Worm (Caenorhabditis elegans) whole organism, L4 larva: ENCODE measurements around the gene gur-5.

Experiments used
- F10B5.3 ChIP-seq: sonication (generic microtip); optimal IDR thresholded peaks from 2 replicates; lab custom pipeline; 2016; ENCODE audit warnings: mild to moderate bottlenecking, missing genetic modification characterization, missing compliant biosample characterization
- F44E2.7 ChIP-seq: fragments of 200-800 bp; sonication (Bioruptor generic); IDR thresholded peaks from 2 replicates; pipeline ENCODE4 v2.1.2; 2022; ENCODE audit warnings: missing genetic modification characterization, missing compliant biosample characterization
- R02D3.7 ChIP-seq: fragments of 150-350 bp; sonication (generic microtip); optimal IDR thresholded peaks from 3 replicates; lab custom pipeline; 2014; ENCODE audit warnings: missing biosample characterization, missing genetic modification characterization
- Y105C5A.15 ChIP-seq: fragments of 200-800 bp; sonication (Bioruptor generic); IDR thresholded peaks from 2 replicates; pipeline ENCODE4 v1.3.6; 2022; ENCODE audit warnings: missing genetic modification characterization, missing compliant biosample characterization
- Y75B8A.6 ChIP-seq: fragments of 200-800 bp; sonication (Bioruptor generic); IDR thresholded peaks from 2 replicates; pipeline ENCODE4 v1.3.6; 2022; ENCODE audit warnings: missing genetic modification reagents, missing genetic modification characterization, missing compliant biosample characterization
- ZK337.2 ChIP-seq: fragments of 200-800 bp; sonication (Bioruptor generic); IDR thresholded peaks from 2 replicates; pipeline ENCODE4 v1.3.6; 2022; ENCODE audit warnings: missing genetic modification reagents, missing genetic modification characterization, missing compliant biosample characterization
- aly-2 ChIP-seq: sonication (generic microtip); optimal IDR thresholded peaks from 2 replicates; lab custom pipeline; 2018; ENCODE audit warnings: missing biosample characterization, missing genetic modification characterization
- ceh-20 ChIP-seq: fragments of 200-800 bp; sonication (Bioruptor generic); IDR thresholded peaks from 2 replicates; pipeline ENCODE4 v1.3.6; 2022; ENCODE audit warnings: missing genetic modification reagents, missing genetic modification characterization, missing compliant biosample characterization
- ceh-28 ChIP-seq: fragments of 150-350 bp; optimal IDR thresholded peaks from 2 replicates; lab custom pipeline; 2014; ENCODE audit warnings: missing biosample characterization, missing genetic modification reagents, missing genetic modification characterization
- ceh-62 ChIP-seq: sonication (generic microtip); optimal IDR thresholded peaks from 2 replicates; lab custom pipeline; 2017; ENCODE audit warnings: missing biosample characterization, missing genetic modification characterization
- ceh-82 ChIP-seq: sonication (generic microtip); optimal IDR thresholded peaks from 2 replicates; lab custom pipeline; 2017; ENCODE audit warnings: missing biosample characterization, missing genetic modification characterization
- cey-2 ChIP-seq: sonication (generic microtip); optimal IDR thresholded peaks from 3 replicates; lab custom pipeline; 2017; ENCODE audit warnings: missing genetic modification characterization, mild to moderate bottlenecking, missing compliant biosample characterization, antibody characterized with exemption, borderline replicate concordance; ENCODE audit not compliant: insufficient read depth
- ctbp-1 ChIP-seq: fragments of 200-800 bp; sonication (Bioruptor generic); IDR thresholded peaks from 2 replicates; pipeline ENCODE4 v1.3.6; 2022; ENCODE audit warnings: missing genetic modification reagents, missing genetic modification characterization, missing compliant biosample characterization
- daf-16 ChIP-seq, 3 experiments: sonication (generic microtip); optimal IDR thresholded peaks; 2 replicates each; lab custom pipeline; 2016 to 2017; ENCODE audit warnings: missing genetic modification characterization in 3 of 3, missing genetic modification reagents in 3 of 3, mild to moderate bottlenecking in 2 of 3, missing compliant biosample characterization in 2 of 3, missing biosample characterization in 1 of 3, moderate library complexity in 1 of 3
- daf-19 ChIP-seq: fragments of 200-800 bp; sonication (Bioruptor generic); conservative IDR thresholded peaks from 2 replicates; pipeline ENCODE4 v1.3.6; 2022; ENCODE audit warnings: missing genetic modification characterization, missing compliant biosample characterization
- dpl-1 ChIP-seq: fragments of 150-350 bp; optimal IDR thresholded peaks from 2 replicates; lab custom pipeline; 2014; ENCODE audit warnings: missing biosample characterization, missing genetic modification reagents, missing genetic modification characterization
- fkh-10 ChIP-seq: fragments of 150-350 bp; optimal IDR thresholded peaks from 2 replicates; lab custom pipeline; 2014; ENCODE audit warnings: missing biosample characterization, missing genetic modification reagents, missing genetic modification characterization
- gei-8 ChIP-seq: fragments of 200-800 bp; sonication (Bioruptor generic); optimal IDR thresholded peaks from 2 replicates; lab custom pipeline; 2018; ENCODE audit warnings: mild to moderate bottlenecking, missing genetic modification characterization, missing compliant biosample characterization
- hlh-11 ChIP-seq: fragments of 200-800 bp; sonication (Bioruptor generic); optimal IDR thresholded peaks from 2 replicates; lab custom pipeline; 2018; ENCODE audit warnings: mild to moderate bottlenecking, missing genetic modification characterization, missing compliant biosample characterization
- hlh-30 ChIP-seq: sonication (generic microtip); optimal IDR thresholded peaks from 2 replicates; lab custom pipeline; 2017; ENCODE audit warnings: antibody characterized with exemption, mild to moderate bottlenecking, missing genetic modification characterization, missing compliant biosample characterization; ENCODE audit not compliant: insufficient read depth
- hmg-1.1 ChIP-seq: fragments of 200-800 bp; sonication (Bioruptor generic); IDR thresholded peaks from 2 replicates; pipeline ENCODE4 v1.3.6; 2022; ENCODE audit warnings: missing genetic modification reagents, missing genetic modification characterization, missing compliant biosample characterization
- lin-1 ChIP-seq: fragments of 200-800 bp; sonication (Bioruptor generic); IDR thresholded peaks from 2 replicates; pipeline ENCODE4 v1.3.6; 2022; ENCODE audit warnings: missing genetic modification reagents, missing genetic modification characterization, missing compliant biosample characterization
- lin-13 ChIP-seq: fragments of 150-350 bp; optimal IDR thresholded peaks from 2 replicates; lab custom pipeline; 2014; ENCODE audit warnings: missing biosample characterization, missing genetic modification reagents, missing genetic modification characterization
- lin-15B ChIP-seq: fragments of 150-350 bp; sonication (generic microtip); optimal IDR thresholded peaks from 3 replicates; lab custom pipeline; 2014; ENCODE audit warnings: missing biosample characterization, missing genetic modification characterization
- lin-38 ChIP-seq: fragments of 200-800 bp; sonication (Bioruptor generic); IDR thresholded peaks from 2 replicates; pipeline ENCODE4 v1.3.6; 2022; ENCODE audit warnings: missing genetic modification reagents, missing genetic modification characterization, missing compliant biosample characterization
- lir-3 ChIP-seq: sonication (generic microtip); optimal IDR thresholded peaks from 2 replicates; lab custom pipeline; 2016; ENCODE audit warnings: mild to moderate bottlenecking, missing genetic modification characterization, missing compliant biosample characterization
- madf-5 ChIP-seq, 2 experiments: fragments of 200-800 bp; sonication (Bioruptor generic); IDR thresholded peaks; 2 replicates each; pipeline ENCODE4 v1.3.6; 2022; ENCODE audit warnings: missing compliant biosample characterization in 2 of 2, missing genetic modification characterization in 2 of 2
- madf-9 ChIP-seq: fragments of 200-800 bp; sonication (Bioruptor generic); conservative IDR thresholded peaks from 2 replicates; pipeline ENCODE4 v1.3.6; 2022; ENCODE audit warnings: missing genetic modification reagents, missing genetic modification characterization, missing compliant biosample characterization
- mdl-1 ChIP-seq, 2 experiments: fragments of 150-350 bp in 1 of 2; sonication (generic microtip) in 1 of 2; optimal IDR thresholded peaks; 2 replicates each; lab custom pipeline; 2014 to 2017; ENCODE audit warnings: missing biosample characterization in 2 of 2, missing genetic modification characterization in 2 of 2
- mep-1 ChIP-seq: fragments of 150-350 bp; sonication (generic microtip); optimal IDR thresholded peaks from 3 replicates; lab custom pipeline; 2014; ENCODE audit warnings: missing biosample characterization, missing genetic modification characterization
- nhr-25 ChIP-seq: sonication (generic microtip); optimal IDR thresholded peaks from 2 replicates; lab custom pipeline; 2017; ENCODE audit warnings: missing genetic modification characterization, mild to moderate bottlenecking, missing compliant biosample characterization, antibody characterized with exemption, moderate library complexity, borderline replicate concordance; ENCODE audit not compliant: insufficient read depth
- nhr-28 ChIP-seq: fragments of 150-350 bp; optimal IDR thresholded peaks from 2 replicates; lab custom pipeline; 2014; ENCODE audit warnings: missing biosample characterization, missing genetic modification characterization
- nhr-48 ChIP-seq: sonication (generic microtip); optimal IDR thresholded peaks from 2 replicates; lab custom pipeline; 2016; ENCODE audit warnings: mild to moderate bottlenecking, missing genetic modification characterization, missing compliant biosample characterization
- saeg-2 ChIP-seq: fragments of 200-800 bp; sonication (Bioruptor generic); IDR thresholded peaks from 2 replicates; pipeline ENCODE4 v1.3.6; 2022; ENCODE audit warnings: missing genetic modification reagents, missing genetic modification characterization, missing compliant biosample characterization
- sdz-12 ChIP-seq: fragments of 200-800 bp; sonication (Bioruptor generic); optimal IDR thresholded peaks from 2 replicates; lab custom pipeline; 2018; ENCODE audit warnings: mild to moderate bottlenecking, missing genetic modification characterization, missing compliant biosample characterization
- spr-1 ChIP-seq: sonication (generic microtip); optimal IDR thresholded peaks from 2 replicates; lab custom pipeline; 2016; ENCODE audit warnings: mild to moderate bottlenecking, missing genetic modification characterization, missing compliant biosample characterization
- unc-130 ChIP-seq: sonication (generic microtip); optimal IDR thresholded peaks from 2 replicates; lab custom pipeline; 2016; ENCODE audit warnings: missing genetic modification reagents, missing genetic modification characterization, missing compliant biosample characterization
- unc-62 ChIP-seq, 3 experiments: fragments of 150-350 bp in 1 of 3; sonication (generic microtip); optimal IDR thresholded peaks in 2 of 3; peaks in 1 of 3; 1 replicate in 1 of 3; 2 replicates in 2 of 3; lab custom pipeline; 2014 to 2017; ENCODE audit warnings: missing biosample characterization in 3 of 3, missing genetic modification characterization in 3 of 3, missing genetic modification reagents in 3 of 3, missing genotype in 1 of 3
- zfp-2 ChIP-seq: sonication (generic microtip); optimal IDR thresholded peaks from 2 replicates; lab custom pipeline; 2016; ENCODE audit warnings: mild to moderate bottlenecking, missing genetic modification characterization, missing compliant biosample characterization
- zip-11 ChIP-seq: fragments of 200-800 bp; sonication (Bioruptor generic); IDR thresholded peaks from 2 replicates; pipeline ENCODE4 v1.3.6; 2022; ENCODE audit warnings: missing genetic modification characterization, missing compliant biosample characterization
- ztf-11 ChIP-seq: fragments of 150-350 bp; optimal IDR thresholded peaks from 2 replicates; lab custom pipeline; 2014; ENCODE audit warnings: missing biosample characterization, missing genetic modification characterization
- ztf-7 ChIP-seq: fragments of 150-350 bp; optimal IDR thresholded peaks from 2 replicates; lab custom pipeline; 2014; ENCODE audit warnings: missing biosample characterization, missing genetic modification characterization

Gene gur-5

ce11 chrII:5336660-5337494 is 51.7 kb downstream of the gur-5 start (continued):
- TF ChIP-seq Y105C5A.15 (GFP tag; lab: Robert Waterston, UW): no peak
- TF ChIP-seq ceh-20 (GFP tag; lab: Robert Waterston, UW): peak; percentile 25; the same call in 1 of the 2 replicates
- TF ChIP-seq mep-1 (tag; lab: Kevin White, UChicago): peak; percentile 89
- TF ChIP-seq ZK337.2 (GFP tag; lab: Robert Waterston, UW): no peak
- no peak for TF ChIP-seq aly-2 (tag; lab: Kevin White, UChicago)
- TF ChIP-seq sdz-12 (GFP tag; lab: Kevin White, UChicago): peak; percentile 40
- peak; percentile 67 for TF ChIP-seq hlh-30 (tag; lab: Kevin White, UChicago)
- TF ChIP-seq ceh-82: no peak
- TF ChIP-seq F10B5.3: peak; percentile 60
- TF ChIP-seq lin-13 (GFP tag; lab: Kevin White, UChicago): peak; percentile 41
- no peak for TF ChIP-seq cey-2 (tag; lab: Kevin White, UChicago)
- no peak for TF ChIP-seq daf-19 (GFP tag; lab: Robert Waterston, UW)
- peak; percentile 39 for TF ChIP-seq nhr-25 (tag; lab: Kevin White, UChicago)
- TF ChIP-seq ztf-11 (tag; lab: Kevin White, UChicago): no peak
- peak; percentile 22 for TF ChIP-seq ztf-7 (tag; lab: Kevin White, UChicago)
- TF ChIP-seq unc-130 (GFP tag; lab: Kevin White, UChicago): no peak
- peak; percentile 43; the same call in 1 of the 2 replicates for TF ChIP-seq lin-38 (GFP tag; lab: Robert Waterston, UW)
- TF ChIP-seq lin-1 (GFP tag; lab: Robert Waterston, UW): no peak
- peak; percentile 36 for TF ChIP-seq nhr-48 (tag; lab: Kevin White, UChicago)
- peak; percentile 40 for TF ChIP-seq fkh-10 (GFP tag; lab: Kevin White, UChicago)
- TF ChIP-seq Y75B8A.6 (GFP tag; lab: Robert Waterston, UW): no peak
- peak; percentile 30 for TF ChIP-seq ceh-28 (tag; lab: Kevin White, UChicago)
- no peak for TF ChIP-seq madf-9
- TF ChIP-seq hmg-1.1: peak; percentile 77
- no peak for TF ChIP-seq ctbp-1
- no peak for TF ChIP-seq R02D3.7 (tag; lab: Kevin White, UChicago)
- TF ChIP-seq spr-1 (tag; lab: Kevin White, UChicago): peak; percentile 14
- no peak for TF ChIP-seq lin-15B (tag; lab: Kevin White, UChicago)

- no peak for TF ChIP-seq gei-8 (GFP tag; lab: Kevin White, UChicago)
- TF ChIP-seq daf-16 (GFP tag; optimal IDR thresholded peaks at IDR 0.05; lab: Kevin White, UChicago): no peak
- TF ChIP-seq daf-16 (tag; optimal IDR thresholded peaks at IDR 0.05; lab: Kevin White, UChicago): peak; percentile 15
- no peak for TF ChIP-seq daf-19 (GFP tag; lab: Robert Waterston, UW)
- TF ChIP-seq madf-5 (GFP tag; IDR thresholded peaks at IDR 0.05; lab: Robert Waterston, UW): no peak
- no peak for TF ChIP-seq mdl-1 (tag; optimal IDR thresholded peaks at IDR 0.05; lab: Kevin White, UChicago)
- peak; percentile 13 for TF ChIP-seq nhr-28 (tag; lab: Kevin White, UChicago)
- no peak for TF ChIP-seq F44E2.7
- no peak for TF ChIP-seq zfp-2
- no peak for TF ChIP-seq hlh-11 (tag; lab: Kevin White, UChicago)
- TF ChIP-seq hlh-30 (tag; lab: Kevin White, UChicago): no peak
- TF ChIP-seq zip-11: no peak
- no peak for TF ChIP-seq saeg-2
- TF ChIP-seq dpl-1 (GFP tag; lab: Kevin White, UChicago): no peak
- TF ChIP-seq mep-1 (tag; lab: Kevin White, UChicago): peak; percentile 19
- no peak for TF ChIP-seq lir-3
- no peak for TF ChIP-seq ZK337.2 (GFP tag; lab: Robert Waterston, UW)
- TF ChIP-seq unc-62 (GFP tag; optimal IDR thresholded peaks at IDR 0.05 in 1 of 2; lab: Kevin White, UChicago): peak in 1 of 2 experiments; percentile 50
- TF ChIP-seq unc-62 (tag; optimal IDR thresholded peaks at IDR 0.05; lab: Kevin White, UChicago): no peak
- no peak for TF ChIP-seq ceh-62 (tag; lab: Kevin White, UChicago)
These were observed 52.3 kb downstream of the gur-5 start for ce11 chrII:5337495-5337840.
